Fruit fly (Drosophila melanogaster) whole organism, prepupa: ENCODE data around the gene Karl.

Experiments
- Blimp-1 ChIP-seq: fragments of 200-800 bp; sonication (Bioruptor generic); optimal IDR thresholded peaks from 3 replicates; lab custom pipeline; 2017; ENCODE audit warnings: missing biosample characterization, missing genetic modification characterization, mild to moderate bottlenecking, moderate library complexity, missing genetic modification reagents
- CG11294 ChIP-seq: fragments of 200-800 bp; sonication (Bioruptor generic); IDR thresholded peaks from 2 replicates; pipeline ENCODE4 v1.3.6; 2022; ENCODE audit warnings: missing biosample characterization, missing genetic modification characterization
- CG1621 ChIP-seq: fragments of 200-800 bp; sonication (Bioruptor generic); optimal IDR thresholded peaks from 3 replicates; lab custom pipeline; 2018; ENCODE audit warnings: missing biosample characterization, mild to moderate bottlenecking, missing genetic modification characterization
- CG16779 ChIP-seq: fragments of 200-800 bp; sonication (Bioruptor generic); optimal IDR thresholded peaks from 3 replicates; lab custom pipeline; 2017; ENCODE audit warnings: missing biosample characterization, mild to moderate bottlenecking, missing genetic modification characterization
- CG3919 ChIP-seq: fragments of 200-800 bp; sonication (Bioruptor generic); optimal IDR thresholded peaks from 3 replicates; lab custom pipeline; 2016; ENCODE audit warnings: missing biosample characterization, missing genetic modification characterization
- CG6792 ChIP-seq: fragments of 200-800 bp; sonication (Bioruptor generic); optimal IDR thresholded peaks from 3 replicates; lab custom pipeline; 2016; ENCODE audit warnings: missing biosample characterization, missing genetic modification characterization
- Hr4 ChIP-seq: fragments of 200-800 bp; sonication (Bioruptor generic); optimal IDR thresholded peaks from 3 replicates; lab custom pipeline; 2016; ENCODE audit warnings: missing biosample characterization, missing genetic modification characterization
- Lpt ChIP-seq: fragments of 200-800 bp; sonication (Bioruptor generic); optimal IDR thresholded peaks from 3 replicates; lab custom pipeline; 2016; ENCODE audit warnings: missing biosample characterization, missing genetic modification characterization
- OdsH ChIP-seq: fragments of 200-800 bp; sonication (Bioruptor generic); optimal IDR thresholded peaks from 3 replicates; lab custom pipeline; 2016; ENCODE audit warnings: missing biosample characterization, missing genetic modification characterization
- Smox ChIP-seq: fragments of 200-800 bp; sonication (Bioruptor generic); optimal IDR thresholded peaks from 3 replicates; lab custom pipeline; 2016; ENCODE audit warnings: missing biosample characterization, missing genetic modification characterization
- pdm3 ChIP-seq: fragments of 200-800 bp; sonication (Bioruptor generic); optimal IDR thresholded peaks from 3 replicates; lab custom pipeline; 2016; ENCODE audit warnings: missing biosample characterization, missing genetic modification characterization
- spab ChIP-seq: fragments of 200-800 bp; sonication (Bioruptor generic); optimal IDR thresholded peaks from 2 replicates; lab custom pipeline; 2017; ENCODE audit warnings: missing biosample characterization, mild to moderate bottlenecking, missing genetic modification characterization, missing genetic modification reagents
- vri ChIP-seq: fragments of 200-800 bp; sonication (Bioruptor generic); optimal IDR thresholded peaks from 3 replicates; lab custom pipeline; 2016; ENCODE audit warnings: missing biosample characterization, mild to moderate bottlenecking, missing genetic modification characterization

DNA sequence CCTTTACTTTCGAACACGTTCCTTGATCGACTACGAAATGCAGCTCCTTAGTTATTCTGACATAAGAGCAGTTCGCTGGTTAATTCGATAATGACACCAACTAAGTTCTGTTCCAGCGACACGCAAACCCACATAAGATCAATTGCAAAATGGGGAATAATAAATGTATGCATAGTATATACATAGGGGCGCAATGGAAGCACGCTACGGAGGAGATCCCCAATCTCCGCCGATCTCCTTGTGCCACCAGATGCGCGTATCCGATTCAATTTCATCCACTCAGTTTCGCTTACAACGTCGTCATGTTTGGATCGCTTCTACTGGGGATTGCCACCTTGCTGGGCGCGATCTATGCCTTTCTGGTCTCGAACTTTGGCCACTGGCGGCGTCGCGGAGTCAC is 52.1 kb downstream of the Karl start, which contains the start of gene Cyp28c1:
- no peak for TF ChIP-seq CG1621 (tag; lab: Kevin White, UChicago)
- no peak for TF ChIP-seq pdm3
- no peak for TF ChIP-seq Blimp-1 (GFP tag; lab: Kevin White, UChicago)
- TF ChIP-seq Lpt (GFP tag; lab: Kevin White, UChicago) = no peak
- no peak for TF ChIP-seq Hr4 (GFP tag; lab: Kevin White, UChicago)
- TF ChIP-seq CG6792 (GFP tag; lab: Kevin White, UChicago) = no peak
- no peak for TF ChIP-seq CG3919 (GFP tag; lab: Kevin White, UChicago)
- TF ChIP-seq CG16779 (tag; lab: Kevin White, UChicago) = no peak
- no peak for TF ChIP-seq OdsH (GFP tag; lab: Kevin White, UChicago)
- no peak for TF ChIP-seq Smox (GFP tag; lab: Kevin White, UChicago)
- no peak for TF ChIP-seq vri (GFP tag; lab: Kevin White, UChicago)
- no peak for TF ChIP-seq spab (GFP tag; lab: Kevin White, UChicago)
- no peak for TF ChIP-seq CG11294 (GFP tag; lab: Robert Waterston, UW)
